Worm (Caenorhabditis elegans): Measurements from ENCODE around the gene R10E8.8.
"Not testable (repeated sequence)": the region's sequence is repeated elsewhere in the genome, so short reads cannot be mapped to it uniquely, and the experiment has no call there.

The R10E8.8 gene

ce11 chrV:18236714-18237288 is 4.7 kb downstream of the R10E8.8 start, which contains the start of gene R10E8.3:
TSS of gene R10E8.3 (minus strand) at chrV:18236764.
- TF ChIP-seq W03F9.2 (tag; optimal IDR thresholded peaks at IDR 0.05): no peak

- TF ChIP-seq him-1 (tag; optimal IDR thresholded peaks at IDR 0.05) (no peak), W03F9.2 (tag; optimal IDR thresholded peaks at IDR 0.05) (no peak)
These were observed 5.7 kb downstream of the R10E8.8 start for ce11 chrV:18235808-18236207.

ce11 chrV:18224353-18224752 is 17.1 kb downstream of the R10E8.8 start, which contains the start of gene F16H6.10:
TSS of gene F16H6.10 (minus strand) at chrV:18224453.
- TF ChIP-seq dao-5 (tag; optimal IDR thresholded peaks at IDR 0.05) (no peak), W03F9.2 (tag; optimal IDR thresholded peaks at IDR 0.05) (no peak), him-1 (tag; optimal IDR thresholded peaks at IDR 0.05) (no peak)

- TF ChIP-seq him-1, dao-5, W03F9.2 (tag; optimal IDR thresholded peaks at IDR 0.05): not testable (repeated sequence)
These were observed 24.7 kb downstream of the R10E8.8 start, which contains the start of gene F16H6.9 for ce11 chrV:18216784-18217183. TSS of gene F16H6.9 (plus strand) at chrV:18217084.

- TF ChIP-seq dao-5, W03F9.2, him-1 (tag; optimal IDR thresholded peaks at IDR 0.05): not testable (repeated sequence)
These were observed 25.3 kb downstream of the R10E8.8 start, which contains the start of gene F16H6.8 for ce11 chrV:18216175-18216574. TSS of gene F16H6.8 (minus strand) at chrV:18216275.

ce11 chrV:18212848-18213247 is 28.6 kb downstream of the R10E8.8 start:
- TF ChIP-seq W03F9.2 (tag; optimal IDR thresholded peaks at IDR 0.05) (no peak), dao-5 (tag; optimal IDR thresholded peaks at IDR 0.05) (no peak), him-1 (tag; optimal IDR thresholded peaks at IDR 0.05) (no peak)

ce11 chrV:18209071-18209470 is 32.4 kb downstream of the R10E8.8 start, which contains the start of gene F16H6.7:
TSS of gene F16H6.7 (minus strand) at chrV:18209171.
- TF ChIP-seq him-1 (tag; optimal IDR thresholded peaks at IDR 0.05) (no peak), dao-5 (tag; optimal IDR thresholded peaks at IDR 0.05) (no peak), W03F9.2 (tag; optimal IDR thresholded peaks at IDR 0.05) (no peak)

ce11 chrV:18198421-18198820 is 43.0 kb downstream of the R10E8.8 start, which contains the start of gene F16H6.4:
TSS of gene F16H6.4 (plus strand) at chrV:18198721.
- TF ChIP-seq W03F9.2 (tag; optimal IDR thresholded peaks at IDR 0.05): no peak
- no peak for TF ChIP-seq dao-5 (tag; optimal IDR thresholded peaks at IDR 0.05)
- no peak for TF ChIP-seq him-1 (tag; optimal IDR thresholded peaks at IDR 0.05)

- TF ChIP-seq dao-5 (tag; optimal IDR thresholded peaks at IDR 0.05) (no peak), W03F9.2 (tag; optimal IDR thresholded peaks at IDR 0.05) (no peak), him-1 (tag; optimal IDR thresholded peaks at IDR 0.05) (no peak)
These were observed 46.5 kb downstream of the R10E8.8 start, which contains the start of gene F16H6.3 for ce11 chrV:18195006-18195405. TSS of gene F16H6.3 (plus strand) at chrV:18195306.

- TF ChIP-seq dao-5 (tag; optimal IDR thresholded peaks at IDR 0.05) (no peak), him-1 (tag; optimal IDR thresholded peaks at IDR 0.05) (no peak), W03F9.2 (tag; optimal IDR thresholded peaks at IDR 0.05) (no peak)
These were observed 50.3 kb downstream of the R10E8.8 start, which contains the start of gene clec-42 for ce11 chrV:18191128-18191527. TSS of gene clec-42 (plus strand) at chrV:18191412.

- TF ChIP-seq W03F9.2 (tag; optimal IDR thresholded peaks at IDR 0.05) (no peak), him-1 (tag; optimal IDR thresholded peaks at IDR 0.05) (no peak)
These were observed 52.3 kb downstream of the R10E8.8 start, which contains the start of gene clec-246 for ce11 chrV:18189181-18189580. TSS of gene clec-246 (plus strand) at chrV:18189481.

- TF ChIP-seq him-1 (tag; optimal IDR thresholded peaks at IDR 0.05) (no peak), W03F9.2 (tag; optimal IDR thresholded peaks at IDR 0.05) (no peak), dao-5 (tag; optimal IDR thresholded peaks at IDR 0.05) (no peak)
These were observed 53.1 kb downstream of the R10E8.8 start, which contains the start of gene clec-245 for ce11 chrV:18188328-18188727. TSS of gene clec-245 (minus strand) at chrV:18188428.

Measured in whole organism, L4/young adult.